Worm (Caenorhabditis elegans) whole organism, mixed stage, embryonic: ENCODE results near the gene Y81G3A.4.

ENCODE experiments used
- M03D4.4 ChIP-seq: sonication (generic microtip); optimal IDR thresholded peaks from 2 replicates; lab custom pipeline; 2017; ENCODE audit warnings: mild to moderate bottlenecking, missing genetic modification characterization, missing compliant biosample characterization
- bed-3 ChIP-seq: fragments of 200-800 bp; sonication (Bioruptor generic); optimal IDR thresholded peaks from 3 replicates; lab custom pipeline; 2018; ENCODE audit warnings: mild to moderate bottlenecking, missing genetic modification characterization, moderate library complexity, missing compliant biosample characterization
- blmp-1 ChIP-seq: fragments of 150-350 bp; optimal IDR thresholded peaks from 2 replicates; lab custom pipeline; 2014; ENCODE audit warnings: missing biosample characterization, missing genetic modification characterization
- ceh-39 ChIP-seq: fragments of 150-350 bp; optimal IDR thresholded peaks from 2 replicates; lab custom pipeline; 2014; ENCODE audit warnings: missing biosample characterization, missing genetic modification characterization
- ceh-43 ChIP-seq: fragments of 200-800 bp; sonication (Bioruptor generic); optimal IDR thresholded peaks from 2 replicates; lab custom pipeline; 2018; ENCODE audit warnings: mild to moderate bottlenecking, missing genetic modification characterization, moderate library complexity, missing compliant biosample characterization
- ceh-83 ChIP-seq: fragments of 200-800 bp; sonication (Bioruptor generic); optimal IDR thresholded peaks from 2 replicates; lab custom pipeline; 2018; ENCODE audit warnings: mild to moderate bottlenecking, missing genetic modification characterization, missing compliant biosample characterization
- ces-1 ChIP-seq: fragments of 150-350 bp; optimal IDR thresholded peaks from 2 replicates; lab custom pipeline; 2014; ENCODE audit warnings: missing biosample characterization, missing genetic modification reagents, missing genetic modification characterization
- cnd-1 ChIP-seq: fragments of 200-800 bp; sonication (Bioruptor generic); optimal IDR thresholded peaks from 2 replicates; lab custom pipeline; 2018; ENCODE audit warnings: mild to moderate bottlenecking, missing genetic modification characterization, missing compliant biosample characterization
- drap-1 ChIP-seq: fragments of 200-800 bp; sonication (Bioruptor generic); optimal IDR thresholded peaks from 3 replicates; lab custom pipeline; 2018; ENCODE audit warnings: mild to moderate bottlenecking, missing genetic modification characterization, missing compliant biosample characterization
- elt-1 ChIP-seq: sonication (generic microtip); optimal IDR thresholded peaks from 2 replicates; lab custom pipeline; 2017; ENCODE audit warnings: missing genetic modification characterization, mild to moderate bottlenecking, missing compliant biosample characterization, antibody characterized with exemption, moderate library complexity, borderline replicate concordance; ENCODE audit not compliant: insufficient read depth
- elt-3 ChIP-seq: fragments of 150-350 bp; optimal IDR thresholded peaks from 2 replicates; lab custom pipeline; 2014; ENCODE audit warnings: missing biosample characterization, missing genetic modification characterization
- flh-1 ChIP-seq: fragments of 200-800 bp; sonication (Bioruptor generic); optimal IDR thresholded peaks from 2 replicates; lab custom pipeline; 2018; ENCODE audit warnings: mild to moderate bottlenecking, missing genetic modification characterization, moderate library complexity, missing compliant biosample characterization
- ham-2 ChIP-seq: fragments of 200-800 bp; sonication (Bioruptor generic); optimal IDR thresholded peaks from 2 replicates; lab custom pipeline; 2018; ENCODE audit warnings: mild to moderate bottlenecking, missing genetic modification characterization, missing compliant biosample characterization
- hlh-1 ChIP-seq: fragments of 150-350 bp; optimal IDR thresholded peaks from 2 replicates; lab custom pipeline; 2014; ENCODE audit warnings: missing biosample characterization, missing genetic modification reagents, missing genetic modification characterization
- lsy-2 ChIP-seq: fragments of 150-350 bp; optimal IDR thresholded peaks from 2 replicates; lab custom pipeline; 2014; ENCODE audit warnings: missing biosample characterization, missing genetic modification characterization
- mab-5 ChIP-seq: fragments of 150-350 bp; optimal IDR thresholded peaks from 2 replicates; lab custom pipeline; 2014; ENCODE audit warnings: missing biosample characterization, missing genetic modification characterization
- mls-2 ChIP-seq: sonication (generic microtip); optimal IDR thresholded peaks from 2 replicates; lab custom pipeline; 2016; ENCODE audit warnings: mild to moderate bottlenecking, missing genetic modification characterization, moderate library complexity, missing compliant biosample characterization
- nhr-12 ChIP-seq: fragments of 150-350 bp; optimal IDR thresholded peaks from 2 replicates; lab custom pipeline; 2014; ENCODE audit warnings: missing biosample characterization, missing genetic modification characterization
- nhr-2 ChIP-seq: fragments of 150-350 bp; optimal IDR thresholded peaks from 2 replicates; lab custom pipeline; 2014; ENCODE audit warnings: missing biosample characterization, missing genetic modification characterization
- nhr-237 ChIP-seq: fragments of 150-350 bp; optimal IDR thresholded peaks from 2 replicates; lab custom pipeline; 2014; ENCODE audit warnings: missing biosample characterization, missing genetic modification characterization
- nhr-76 ChIP-seq: sonication (generic microtip); optimal IDR thresholded peaks from 2 replicates; lab custom pipeline; 2017; ENCODE audit warnings: missing biosample characterization, missing genetic modification characterization
- pha-4 ChIP-seq: fragments of 150-350 bp; optimal IDR thresholded peaks from 2 replicates; lab custom pipeline; 2018; ENCODE audit warnings: missing biosample characterization, missing genetic modification reagents, missing genetic modification characterization
- sem-2 ChIP-seq: fragments of 200-800 bp; sonication (Bioruptor generic); optimal IDR thresholded peaks from 2 replicates; lab custom pipeline; 2018; ENCODE audit warnings: mild to moderate bottlenecking, missing genetic modification characterization, missing compliant biosample characterization
- snpc-4 ChIP-seq: fragments of 150-350 bp; optimal IDR thresholded peaks from 2 replicates; lab custom pipeline; 2014; ENCODE audit warnings: missing biosample characterization, missing genetic modification characterization
- sptf-1 ChIP-seq: sonication (generic microtip); optimal IDR thresholded peaks from 2 replicates; lab custom pipeline; 2017; ENCODE audit warnings: mild to moderate bottlenecking, missing genetic modification characterization, moderate library complexity, missing compliant biosample characterization
- tbx-8 ChIP-seq: fragments of 200-800 bp; sonication (Bioruptor generic); optimal IDR thresholded peaks from 2 replicates; lab custom pipeline; 2018; ENCODE audit warnings: mild to moderate bottlenecking, missing genetic modification characterization, moderate library complexity, missing compliant biosample characterization
- unc-120 ChIP-seq: sonication (generic microtip); optimal IDR thresholded peaks from 2 replicates; lab custom pipeline; 2017; ENCODE audit warnings: missing genetic modification characterization, missing compliant biosample characterization; ENCODE audit not compliant: poor library complexity, severe bottlenecking
- unc-39 ChIP-seq: fragments of 150-350 bp; optimal IDR thresholded peaks from 2 replicates; lab custom pipeline; 2014; ENCODE audit warnings: missing biosample characterization, missing genetic modification characterization
- unc-62 ChIP-seq: fragments of 150-350 bp; optimal IDR thresholded peaks from 2 replicates; lab custom pipeline; 2014; ENCODE audit warnings: missing biosample characterization, missing genetic modification reagents, missing genetic modification characterization
- zip-8 ChIP-seq: fragments of 150-350 bp; optimal IDR thresholded peaks from 2 replicates; lab custom pipeline; 2014; ENCODE audit warnings: missing biosample characterization, missing genetic modification characterization

Y81G3A.4 gene

DNA sequence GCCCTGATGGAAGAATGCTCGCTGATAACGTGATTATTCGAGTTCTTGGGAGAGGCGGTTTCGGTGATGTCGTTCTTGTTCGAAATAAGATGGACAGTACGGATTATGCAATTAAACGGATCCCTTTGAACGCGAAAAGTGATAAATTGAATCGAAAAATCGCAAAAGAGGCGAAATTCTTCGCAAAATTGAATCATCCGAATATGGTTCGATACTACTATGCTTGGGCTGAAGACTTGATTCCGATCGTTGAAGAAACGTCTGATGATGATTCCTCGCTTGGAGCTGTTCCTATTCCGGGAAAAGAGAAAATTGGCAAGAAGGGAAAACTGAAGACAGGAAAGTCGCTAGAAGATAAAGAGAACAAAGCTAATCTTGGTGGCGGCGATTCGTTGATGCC is 5.3 kb upstream of the Y81G3A.4 start:
- TF ChIP-seq flh-1 = no peak
- no peak for TF ChIP-seq ces-1 (GFP tag; lab: Kevin White, UChicago)
- TF ChIP-seq pha-4 (tag; lab: Kevin White, UChicago) = no peak
- TF ChIP-seq nhr-2 = no peak
- TF ChIP-seq ceh-43 (GFP tag; lab: Kevin White, UChicago) = no peak
- TF ChIP-seq elt-1 (tag; lab: Kevin White, UChicago) = no peak
- TF ChIP-seq nhr-12 (tag; lab: Kevin White, UChicago) = no peak
- TF ChIP-seq unc-39 = no peak
- no peak for TF ChIP-seq nhr-76 (tag; lab: Kevin White, UChicago)
- TF ChIP-seq blmp-1 (tag; lab: Kevin White, UChicago) = no peak
- TF ChIP-seq elt-3 = no peak
- TF ChIP-seq snpc-4 (tag; lab: Kevin White, UChicago) = no peak
- TF ChIP-seq tbx-8 = no peak
- TF ChIP-seq unc-62 = no peak

DNA sequence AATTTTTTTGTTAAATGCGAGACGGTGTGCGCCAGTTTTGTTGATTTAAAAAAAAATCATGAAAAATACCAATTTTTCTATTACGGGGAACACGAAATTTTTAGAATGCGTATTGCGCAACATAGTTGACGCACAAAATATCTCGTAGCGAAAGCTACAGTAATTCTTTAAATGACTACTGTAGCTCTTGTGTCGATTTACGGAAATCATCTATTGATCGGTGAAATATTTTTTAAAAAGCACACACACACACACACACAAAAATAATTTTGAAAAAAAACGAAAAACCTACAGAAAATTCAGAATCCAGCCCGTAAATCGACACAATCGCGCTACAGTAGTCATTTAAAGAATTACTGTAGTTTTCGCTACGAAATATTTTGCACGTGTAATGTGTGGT is 634 bp downstream of the Y81G3A.4 start:
- TF ChIP-seq lsy-2 (tag; lab: Kevin White, UChicago) (no peak), mab-5 (no peak), mls-2 (tag; lab: Kevin White, UChicago) (no peak), sem-2 (GFP tag; lab: Kevin White, UChicago) (no peak), unc-39 (no peak), nhr-237 (no peak), snpc-4 (tag; lab: Kevin White, UChicago) (no peak), nhr-76 (tag; lab: Kevin White, UChicago) (no peak), zip-8 (tag; lab: Kevin White, UChicago) (peak; percentile 59)

DNA sequence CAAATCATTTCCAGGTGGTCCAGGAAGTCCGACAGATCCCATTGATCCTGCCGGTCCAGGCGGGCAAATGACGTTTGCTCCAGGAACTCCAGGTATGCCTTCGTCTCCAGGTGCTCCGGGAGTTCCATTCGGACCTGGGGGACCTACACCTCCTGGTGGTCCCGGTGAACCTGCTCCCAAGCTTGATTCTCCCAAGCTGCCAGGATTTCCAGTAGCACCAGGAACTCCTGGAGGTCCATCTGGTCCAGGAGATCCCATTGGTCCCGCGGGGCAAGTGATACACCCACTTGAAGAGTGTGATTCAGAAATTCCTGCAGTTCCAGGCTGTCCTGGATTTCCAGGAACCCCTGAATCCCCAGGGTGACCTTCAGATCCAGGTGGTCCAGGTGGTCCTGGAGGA is 5.1 kb downstream of the Y81G3A.4 start:
- no peak for TF ChIP-seq hlh-1 (tag; lab: Kevin White, UChicago)
- no peak for TF ChIP-seq zip-8 (tag; lab: Kevin White, UChicago)
- no peak for TF ChIP-seq lsy-2 (tag; lab: Kevin White, UChicago)
- TF ChIP-seq unc-62 = no peak
- no peak for TF ChIP-seq bed-3 (GFP tag; lab: Kevin White, UChicago)
- no peak for TF ChIP-seq unc-120 (tag; lab: Kevin White, UChicago)
- no peak for TF ChIP-seq cnd-1 (tag; lab: Kevin White, UChicago)
- no peak for TF ChIP-seq snpc-4 (tag; lab: Kevin White, UChicago)
- TF ChIP-seq ceh-39 (tag; lab: Kevin White, UChicago) = no peak
- TF ChIP-seq elt-3 = no peak

DNA sequence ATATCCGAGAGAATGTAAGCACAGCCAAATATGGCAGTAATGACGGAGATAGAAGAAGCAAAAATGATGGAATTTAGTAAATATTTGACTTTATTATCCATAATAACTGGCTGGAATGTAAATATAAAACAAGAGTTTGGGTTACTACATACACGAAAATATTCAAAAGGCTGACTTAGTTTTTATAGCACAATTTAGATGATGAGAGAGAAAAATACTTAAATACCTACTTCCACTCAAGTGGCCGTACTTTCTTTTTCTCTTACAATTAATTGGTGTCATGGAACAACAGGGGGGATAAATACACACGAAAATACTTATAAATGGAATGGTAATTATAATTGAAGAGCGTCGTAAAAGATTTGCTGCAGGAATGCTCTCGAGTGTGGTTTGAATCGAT is 7.0 kb downstream of the Y81G3A.4 start, which contains the start of gene col-86:
col-86 (minus strand) TSS at position 101 of the 400 bp plus-strand sequence.
- TF ChIP-seq ceh-83 (GFP tag; lab: Kevin White, UChicago) (no peak), unc-39 (no peak), zip-8 (tag; lab: Kevin White, UChicago) (no peak), mab-5 (no peak), nhr-2 (no peak), blmp-1 (tag; lab: Kevin White, UChicago) (no peak), snpc-4 (tag; lab: Kevin White, UChicago) (no peak), elt-3 (no peak), unc-120 (tag; lab: Kevin White, UChicago) (no peak), sptf-1 (tag; lab: Kevin White, UChicago) (no peak), unc-62 (no peak), bed-3 (GFP tag; lab: Kevin White, UChicago) (no peak), drap-1 (GFP tag; lab: Kevin White, UChicago) (no peak), mls-2 (tag; lab: Kevin White, UChicago) (no peak), pha-4 (tag; lab: Kevin White, UChicago) (no peak), M03D4.4 (tag; lab: Kevin White, UChicago) (no peak), sem-2 (GFP tag; lab: Kevin White, UChicago) (no peak), nhr-237 (no peak)

- no peak for TF ChIP-seq pha-4 (tag; lab: Kevin White, UChicago)
- no peak for TF ChIP-seq snpc-4 (tag; lab: Kevin White, UChicago)
- TF ChIP-seq ces-1 (GFP tag; lab: Kevin White, UChicago) = no peak
- TF ChIP-seq sem-2 (GFP tag; lab: Kevin White, UChicago) = no peak
- no peak for TF ChIP-seq zip-8 (tag; lab: Kevin White, UChicago)
- TF ChIP-seq ham-2 (GFP tag; lab: Kevin White, UChicago) = no peak
- no peak for TF ChIP-seq cnd-1 (tag; lab: Kevin White, UChicago)
- no peak for TF ChIP-seq drap-1 (GFP tag; lab: Kevin White, UChicago)
- no peak for TF ChIP-seq ceh-39 (tag; lab: Kevin White, UChicago)
- TF ChIP-seq tbx-8 = no peak
- TF ChIP-seq, all 35 proteins: peak for 0
Measured at ce11 chrII:13107719-13108118, 16.5 kb downstream of the Y81G3A.4 start, which contains the start of gene pqn-32. pqn-32 (plus strand) TSS chrII:13108019.
